Fruit fly (Drosophila melanogaster) S2 (cell line): ENCODE data around the gene CG15023.

ENCODE experiments used
- CG8478 ChIP-seq: fragments of >200 bp; optimal IDR thresholded peaks from 2 replicates; lab custom pipeline; 2018
- CTCF ChIP-seq, 2 experiments: fragments of >200 bp; optimal IDR thresholded peaks; 2 replicates each; lab custom pipeline; 2018

DNA sequence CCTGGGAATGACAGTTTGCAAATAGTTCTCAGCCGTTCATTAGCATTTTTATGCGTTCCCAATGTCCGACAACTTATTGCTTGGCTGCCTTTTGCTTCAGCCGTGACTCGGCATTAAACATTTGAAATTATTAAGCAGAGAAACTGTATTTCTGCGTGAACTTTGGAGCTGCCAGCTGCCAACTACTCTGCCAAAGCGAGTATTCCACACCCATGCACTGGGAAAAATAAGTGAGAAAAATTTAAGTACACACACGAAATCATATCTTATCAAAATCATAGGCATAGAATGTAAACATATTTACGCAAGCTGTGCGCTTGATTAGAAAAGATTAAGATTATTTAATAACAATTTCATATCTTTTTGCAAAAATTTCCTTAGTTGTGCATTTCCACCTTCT lies 48.3 kb downstream of the CG15023 start:
- TF ChIP-seq CG8478 (lab: Kevin White, UChicago) (no peak), CTCF (optimal IDR thresholded peaks at IDR 0.05; lab: Kevin White, UChicago) (no peak)
